Fruit fly (Drosophila melanogaster): Measurements from ENCODE around the gene Acbp6.

- TF ChIP-seq sv (GFP tag; optimal IDR thresholded peaks at IDR 0.05) (no peak), N (GFP tag; optimal IDR thresholded peaks at IDR 0.05) (no peak), lola (GFP tag; optimal IDR thresholded peaks at IDR 0.05) (no peak), dmrt93B (GFP tag; optimal IDR thresholded peaks at IDR 0.05) (no peak), foxo (GFP tag; optimal IDR thresholded peaks at IDR 0.05) (peak in 1 of 2 experiments; percentile 47), pan (optimal IDR thresholded peaks at IDR 0.05) (no peak), sage (GFP tag; optimal IDR thresholded peaks at IDR 0.05) (no peak), brk (GFP tag; optimal IDR thresholded peaks at IDR 0.05) (no peak), psq (GFP tag; optimal IDR thresholded peaks at IDR 0.05) (no peak), Hr78 (GFP tag; optimal IDR thresholded peaks at IDR 0.05) (no peak), fru (GFP tag; optimal IDR thresholded peaks at IDR 0.05) (peak; percentile 70), br (GFP tag; optimal IDR thresholded peaks at IDR 0.05) (peak; percentile 35), CG9705 (GFP tag; optimal IDR thresholded peaks at IDR 0.05) (no peak)
Measured at dm6 chr3L:7113010-7113409, 15.7 kb upstream of the Acbp6 start.

Data from whole organism, wandering third instar larva.